Worm (Caenorhabditis elegans): Measurements from ENCODE around the gene T10B5.7.

DNA sequence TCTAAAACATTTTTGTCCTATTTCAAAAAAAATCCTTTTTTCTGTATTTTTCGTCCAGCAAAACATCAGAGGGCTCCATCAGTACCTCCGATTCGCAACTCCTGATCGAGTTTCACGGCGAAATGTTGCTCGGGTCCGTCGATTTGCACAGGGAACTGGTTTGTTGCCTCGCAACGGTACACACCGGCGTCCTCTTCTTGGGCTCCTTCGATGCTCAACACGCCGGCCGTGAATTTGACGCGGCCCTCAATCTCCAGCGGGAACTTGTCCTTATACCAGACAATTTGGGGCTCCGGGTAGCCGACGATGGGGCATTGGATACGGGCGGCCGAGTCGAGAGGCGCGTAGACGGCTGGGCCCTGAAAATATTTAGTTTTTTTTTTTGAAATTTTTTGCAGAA is 32.0 kb downstream of the T10B5.7 start:
- TF ChIP-seq unc-62 (GFP tag; optimal IDR thresholded peaks at IDR 0.05 in 1 of 2), result no peak
- TF ChIP-seq unc-62 (tag; optimal IDR thresholded peaks at IDR 0.05), result no peak
- no peak for TF ChIP-seq duxl-1 (tag; optimal IDR thresholded peaks at IDR 0.05; ENCODE audit: poor library complexity)
- TF ChIP-seq lin-38 (GFP tag; IDR thresholded peaks at IDR 0.05), result no peak
- no peak for TF ChIP-seq aly-2 (tag; optimal IDR thresholded peaks at IDR 0.05)
- TF ChIP-seq dmd-8 (GFP tag; IDR thresholded peaks at IDR 0.05), result no peak
- no peak for TF ChIP-seq nhr-76 (tag; optimal IDR thresholded peaks at IDR 0.05)
- no peak for TF ChIP-seq pqm-1 (tag; optimal IDR thresholded peaks at IDR 0.05)
- TF ChIP-seq ztf-11 (tag; optimal IDR thresholded peaks at IDR 0.05), result no peak
- no peak for TF ChIP-seq ama-1 (optimal IDR thresholded peaks at IDR 0.05)
- TF ChIP-seq F26F4.8 (GFP tag; conservative IDR thresholded peaks at IDR 0.05), result no peak
- no peak for TF ChIP-seq nhr-237 (tag; optimal IDR thresholded peaks at IDR 0.05)
